Worm (Caenorhabditis elegans): Measurements from ENCODE around the gene lys-2.

DNA sequence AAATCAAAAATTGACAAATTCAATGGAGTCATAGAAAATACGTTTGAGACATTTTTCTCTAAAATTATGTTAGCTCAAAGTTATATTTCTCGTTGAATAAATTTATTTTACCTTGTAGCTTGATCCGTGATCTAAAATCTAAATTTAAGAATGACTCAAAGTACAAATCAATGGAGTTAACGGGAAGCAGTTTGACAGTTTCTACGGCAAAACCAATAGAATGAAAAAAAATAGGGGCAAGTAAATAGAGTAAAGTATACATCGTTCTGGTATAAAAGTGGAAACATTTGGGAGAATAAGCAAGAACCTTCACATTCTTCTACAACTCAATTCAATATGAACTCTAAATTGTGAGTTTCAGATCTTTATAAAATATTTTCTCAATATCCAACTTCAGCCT lies 50.3 kb downstream of the lys-2 start, which contains the start of gene fipr-6:
- no peak for TF ChIP-seq unc-62 (GFP tag; optimal IDR thresholded peaks at IDR 0.05)
- TF ChIP-seq lin-26 (GFP tag; IDR thresholded peaks at IDR 0.05) = no peak
- no peak for TF ChIP-seq snpc-1.1 (tag; optimal IDR thresholded peaks at IDR 0.05; ENCODE audit: insufficient read depth)
- TF ChIP-seq him-1 (tag; optimal IDR thresholded peaks at IDR 0.05) = no peak
- no peak for TF ChIP-seq T07F8.4 (tag; optimal IDR thresholded peaks at IDR 0.05)
- TF ChIP-seq repo-1 (tag; optimal IDR thresholded peaks at IDR 0.05) = no peak
- no peak for TF ChIP-seq ztf-22 (GFP tag; optimal IDR thresholded peaks at IDR 0.05)
- no peak for TF ChIP-seq dpff-1 (tag; optimal IDR thresholded peaks at IDR 0.05)
- no peak for TF ChIP-seq tbp1 (GFP tag; optimal IDR thresholded peaks at IDR 0.05)

Data from whole organism, young adult.